Fruit fly (Drosophila melanogaster): ENCODE measurements around the gene Usp32.

The Usp32 gene

dm6 chr3L:19913328-19913936 is 42.5 kb downstream of the Usp32 start, which contains the start of gene Mtr3 (continued):
- TF ChIP-seq CG12942 (GFP tag; optimal IDR thresholded peaks at IDR 0.05), result no peak
- TF ChIP-seq HLH54F (GFP tag; optimal IDR thresholded peaks at IDR 0.05), result no peak
- TF ChIP-seq Dref (GFP tag; IDR thresholded peaks at IDR 0.05), result peak; percentile 58
- no peak for TF ChIP-seq HHEX (GFP tag; optimal IDR thresholded peaks at IDR 0.05)
- TF ChIP-seq dm (GFP tag; optimal IDR thresholded peaks at IDR 0.05), result no peak
- TF ChIP-seq CG1832 (GFP tag; optimal IDR thresholded peaks at IDR 0.05), result no peak
- no peak for TF ChIP-seq CG10565 (GFP tag; optimal IDR thresholded peaks at IDR 0.05)
- TF ChIP-seq Opbp (GFP tag; IDR thresholded peaks at IDR 0.05; ENCODE audit: partially characterized antibody), result no peak
- no peak for TF ChIP-seq CG11085 (GFP tag; IDR thresholded peaks at IDR 0.05)
- no peak for TF ChIP-seq B-H1 (GFP tag; IDR thresholded peaks at IDR 0.05)
- TF ChIP-seq CG9797 (GFP tag; optimal IDR thresholded peaks at IDR 0.05), result peak; percentile 6
- no peak for TF ChIP-seq p53 (GFP tag; optimal IDR thresholded peaks at IDR 0.05)
- peak; percentile 57 for TF ChIP-seq CG2116 (GFP tag; optimal IDR thresholded peaks at IDR 0.05)
- no peak for TF ChIP-seq exex (tag; optimal IDR thresholded peaks at IDR 0.05)
- no peak for TF ChIP-seq Meics (GFP tag; optimal IDR thresholded peaks at IDR 0.05)
- TF ChIP-seq nerfin-2 (GFP tag; IDR thresholded peaks at IDR 0.05; ENCODE audit: partially characterized antibody), result no peak
- TF ChIP-seq CrebB (tag; optimal IDR thresholded peaks at IDR 0.05), result no peak
- TF ChIP-seq E2f2 (GFP tag; IDR thresholded peaks at IDR 0.05), result peak; percentile 80
- TF ChIP-seq Sox102F (GFP tag; optimal IDR thresholded peaks at IDR 0.05), result no peak
- TF ChIP-seq rib (GFP tag; IDR thresholded peaks at IDR 0.05), result no peak
- no peak for TF ChIP-seq CG4617 (GFP tag; optimal IDR thresholded peaks at IDR 0.05; ENCODE audit: borderline replicate concordance)
- no peak for TF ChIP-seq sc (optimal IDR thresholded peaks at IDR 0.05)
- TF ChIP-seq sc (GFP tag; optimal IDR thresholded peaks at IDR 0.05), result no peak
- TF ChIP-seq kni (GFP tag; optimal IDR thresholded peaks at IDR 0.05), result no peak
- TF ChIP-seq fd3F (GFP tag; optimal IDR thresholded peaks at IDR 0.05), result no peak
- no peak for TF ChIP-seq CG8944 (GFP tag; optimal IDR thresholded peaks at IDR 0.05)
- no peak for TF ChIP-seq luna (GFP tag; optimal IDR thresholded peaks at IDR 0.05)
- TF ChIP-seq CG4730 (GFP tag; IDR thresholded peaks at IDR 0.05), result no peak
- no peak for TF ChIP-seq gcm (GFP tag; optimal IDR thresholded peaks at IDR 0.05)
- TF ChIP-seq Gug (GFP tag; IDR thresholded peaks at IDR 0.05), result no peak
- TF ChIP-seq CG12104 (GFP tag; optimal IDR thresholded peaks at IDR 0.05), result no peak
- TF ChIP-seq MESR4 (GFP tag; optimal IDR thresholded peaks at IDR 0.05), result peak; percentile 62
- no peak for TF ChIP-seq Sry-β (GFP tag; optimal IDR thresholded peaks at IDR 0.05)
- TF ChIP-seq dpn (GFP tag; optimal IDR thresholded peaks at IDR 0.05), result no peak
- TF ChIP-seq CG43689 (GFP tag; IDR thresholded peaks at IDR 0.05), result no peak
- no peak for TF ChIP-seq jumu (GFP tag; optimal IDR thresholded peaks at IDR 0.05)
- TF ChIP-seq CG17612 (GFP tag; IDR thresholded peaks at IDR 0.05), result no peak
- TF ChIP-seq ssp (GFP tag; IDR thresholded peaks at IDR 0.05), result no peak
- TF ChIP-seq zfh1 (GFP tag; IDR thresholded peaks at IDR 0.05), result no peak
- TF ChIP-seq CG13775 (GFP tag; optimal IDR thresholded peaks at IDR 0.05), result no peak
- no peak for TF ChIP-seq yki (optimal IDR thresholded peaks at IDR 0.05)
- no peak for TF ChIP-seq Blimp-1 (GFP tag; optimal IDR thresholded peaks at IDR 0.05)
- no peak for TF ChIP-seq CG1233 (GFP tag; optimal IDR thresholded peaks at IDR 0.05)
- no peak for TF ChIP-seq CG7271 (tag; optimal IDR thresholded peaks at IDR 0.05)
- no peak for TF ChIP-seq odd (GFP tag; optimal IDR thresholded peaks at IDR 0.05)
- TF ChIP-seq CG7556 (GFP tag; optimal IDR thresholded peaks at IDR 0.05), result no peak
- TF ChIP-seq CG14050 (GFP tag; IDR thresholded peaks at IDR 0.05), result no peak
- no peak for TF ChIP-seq Hand (GFP tag; optimal IDR thresholded peaks at IDR 0.05)
- no peak for TF ChIP-seq CG7745 (tag; optimal IDR thresholded peaks at IDR 0.05)
- no peak for TF ChIP-seq cato (GFP tag; optimal IDR thresholded peaks at IDR 0.05; ENCODE audit: borderline replicate concordance)
- TF ChIP-seq tll (GFP tag; optimal IDR thresholded peaks at IDR 0.05), result no peak

Measured in whole organism, embryonic.